Worm (Caenorhabditis elegans) whole organism, early embryonic: ENCODE measurements around the gene cest-5.1.

Source experiments
- aly-1 ChIP-seq: sonication (generic microtip); optimal IDR thresholded peaks from 2 replicates; lab custom pipeline; 2016; ENCODE audit warnings: missing genetic modification characterization, missing compliant biosample characterization
- ama-1 ChIP-seq: fragments of 150-350 bp; optimal IDR thresholded peaks from 2 replicates; lab custom pipeline; 2014
- pes-1 ChIP-seq: fragments of 200-800 bp; sonication (Bioruptor generic); IDR thresholded peaks from 2 replicates; pipeline ENCODE4 v1.3.6; 2022; ENCODE audit warnings: missing genetic modification reagents, missing genetic modification characterization, missing compliant biosample characterization
- scrt-1 ChIP-seq: fragments of 200-800 bp; sonication (Bioruptor generic); IDR thresholded peaks from 2 replicates; pipeline ENCODE4 v1.3.6; 2022; ENCODE audit warnings: missing genetic modification characterization, missing compliant biosample characterization

- no peak for TF ChIP-seq pes-1 (GFP tag; lab: Robert Waterston, UW)
- TF ChIP-seq scrt-1 (GFP tag; lab: Robert Waterston, UW), result no peak
- no peak for TF ChIP-seq ama-1
- no peak for TF ChIP-seq aly-1
Measured at ce11 chrIV:6652479-6653022, 21.0 kb upstream of the cest-5.1 start.
